Worm (Caenorhabditis elegans): ENCODE measurements around the gene cyp-33C9.

The cyp-33C9 gene

DNA sequence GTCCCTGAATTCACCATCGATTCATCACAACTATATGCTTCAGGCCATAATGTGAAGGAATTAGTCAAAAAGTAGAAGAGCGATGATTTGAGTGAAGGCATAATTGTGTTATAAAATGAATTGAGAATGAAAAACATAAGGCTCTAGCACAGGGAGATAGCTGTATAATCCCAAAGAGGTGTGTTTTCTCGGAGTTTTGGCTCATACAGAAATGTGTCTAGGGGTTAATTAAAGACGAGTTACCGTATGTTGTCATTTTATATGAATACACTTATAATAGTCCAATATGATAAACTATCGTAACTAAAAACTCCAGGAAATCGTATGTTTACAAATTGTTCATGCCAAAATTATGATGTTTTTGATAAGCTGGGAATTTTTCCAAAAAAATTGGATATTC is 13.6 kb downstream of the cyp-33C9 start, which contains the start of gene srt-5:
Gene srt-5, minus strand, starts transcription at position 101 of the 400 bp plus-strand sequence.
- TF ChIP-seq dmd-4 (tag; optimal IDR thresholded peaks at IDR 0.05) = no peak
- TF ChIP-seq nhr-77 (tag; optimal IDR thresholded peaks at IDR 0.05) = no peak
- no peak for TF ChIP-seq nhr-25 (tag; optimal IDR thresholded peaks at IDR 0.05)
- TF ChIP-seq nhr-12 (tag; optimal IDR thresholded peaks at IDR 0.05) = no peak
- TF ChIP-seq C34F6.9 (tag; optimal IDR thresholded peaks at IDR 0.05) = no peak
- no peak for TF ChIP-seq ama-1 (optimal IDR thresholded peaks at IDR 0.05)
- no peak for TF ChIP-seq nhr-237 (tag; optimal IDR thresholded peaks at IDR 0.05)
- TF ChIP-seq elt-1 (tag; optimal IDR thresholded peaks at IDR 0.05) = no peak
- TF ChIP-seq nhr-23 (tag; optimal IDR thresholded peaks at IDR 0.05) = no peak
- TF ChIP-seq crh-2 (tag; optimal IDR thresholded peaks at IDR 0.05) = no peak
- no peak for TF ChIP-seq sma-3 (GFP tag; optimal IDR thresholded peaks at IDR 0.05)
- no peak for TF ChIP-seq elt-3 (tag; optimal IDR thresholded peaks at IDR 0.05)
- TF ChIP-seq ztf-4 (tag; optimal IDR thresholded peaks at IDR 0.05) = no peak
- TF ChIP-seq blmp-1 (tag; optimal IDR thresholded peaks at IDR 0.05; ENCODE audit: insufficient read depth) = no peak
- TF ChIP-seq nhr-10 (tag; optimal IDR thresholded peaks at IDR 0.05) = no peak
- no peak for TF ChIP-seq lin-39 (tag; optimal IDR thresholded peaks at IDR 0.05)
- TF ChIP-seq Y55F3AM.14 (GFP tag; optimal IDR thresholded peaks at IDR 0.05) = no peak
- no peak for TF ChIP-seq gmeb-1 (tag; optimal IDR thresholded peaks at IDR 0.05)

DNA sequence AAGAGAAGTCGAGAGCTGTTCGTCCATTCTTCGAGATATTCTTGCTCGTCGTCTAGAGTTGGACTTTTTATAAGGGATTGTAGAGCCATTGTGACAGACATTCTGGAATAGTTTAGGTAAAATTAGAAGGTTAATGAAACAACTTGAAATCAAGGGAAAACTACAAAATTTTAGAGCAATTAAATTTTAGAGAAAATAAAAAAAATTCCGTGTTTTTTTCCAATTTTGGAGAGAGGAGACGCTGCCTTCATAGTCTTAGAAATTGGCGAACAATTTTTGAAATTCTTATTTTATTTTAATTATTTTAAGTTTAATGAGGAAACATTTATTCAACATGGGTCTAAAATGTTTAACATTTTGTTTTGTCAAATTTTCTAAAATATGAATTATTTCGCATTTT is 22.8 kb downstream of the cyp-33C9 start, which contains the start of gene C50H11.13:
Gene C50H11.13, minus strand, starts transcription at position 101 of the 400 bp plus-strand sequence.
- TF ChIP-seq elt-1 (tag; optimal IDR thresholded peaks at IDR 0.05) (no peak), F13H6.1 (tag; optimal IDR thresholded peaks at IDR 0.05) (no peak), crh-2 (tag; optimal IDR thresholded peaks at IDR 0.05) (no peak), unc-62 (GFP tag; optimal IDR thresholded peaks at IDR 0.05) (no peak), sma-3 (GFP tag; optimal IDR thresholded peaks at IDR 0.05) (no peak), sma-9 (GFP tag; optimal IDR thresholded peaks at IDR 0.05) (no peak), sma-9 (tag; optimal IDR thresholded peaks at IDR 0.05) (no peak), snpc-4 (tag; optimal IDR thresholded peaks at IDR 0.05) (no peak), egl-27 (tag; optimal IDR thresholded peaks at IDR 0.05) (no peak), lin-11 (tag; optimal IDR thresholded peaks at IDR 0.05) (no peak), C34F6.9 (tag; optimal IDR thresholded peaks at IDR 0.05) (no peak), ztf-1 (GFP tag; conservative IDR thresholded peaks at IDR 0.05) (no peak)

DNA sequence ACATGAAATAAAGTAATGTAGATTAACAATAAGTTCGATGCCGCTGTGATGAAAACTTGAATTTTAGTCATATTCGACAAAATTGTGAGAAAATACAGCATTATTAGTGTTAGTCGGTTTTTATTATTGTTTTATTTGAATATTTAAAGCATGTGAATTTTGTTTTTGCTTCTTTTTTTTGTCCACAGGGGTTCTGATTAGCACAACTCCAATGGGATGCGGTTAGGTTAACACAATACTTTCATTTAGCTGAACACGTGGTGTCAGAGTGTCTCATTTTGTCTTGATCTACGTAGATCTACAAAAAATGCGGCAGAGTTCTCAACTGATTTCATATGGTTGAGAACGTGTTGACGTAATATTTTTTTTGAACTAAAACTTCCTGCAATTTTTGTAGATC is 25.3 kb downstream of the cyp-33C9 start, which contains the start of gene str-40:
Gene str-40, minus strand, starts transcription at position 101 of the 400 bp plus-strand sequence.
- no peak for TF ChIP-seq ceh-82 (tag; optimal IDR thresholded peaks at IDR 0.05)
- TF ChIP-seq nhr-77 (tag; optimal IDR thresholded peaks at IDR 0.05) = no peak
- TF ChIP-seq sem-4 (tag; optimal IDR thresholded peaks at IDR 0.05) = no peak
- TF ChIP-seq R02D3.7 (tag; optimal IDR thresholded peaks at IDR 0.05) = no peak
- no peak for TF ChIP-seq mbf-1 (tag; optimal IDR thresholded peaks at IDR 0.05)
- TF ChIP-seq zag-1 (tag; optimal IDR thresholded peaks at IDR 0.05) = no peak
- no peak for TF ChIP-seq unc-39 (tag; optimal IDR thresholded peaks at IDR 0.05)
- no peak for TF ChIP-seq fos-1 (tag; optimal IDR thresholded peaks at IDR 0.05)
- TF ChIP-seq crh-2 (tag; optimal IDR thresholded peaks at IDR 0.05) = no peak
- TF ChIP-seq ztf-4 (tag; optimal IDR thresholded peaks at IDR 0.05) = no peak
- no peak for TF ChIP-seq mab-5 (tag; optimal IDR thresholded peaks at IDR 0.05)
- no peak for TF ChIP-seq gmeb-1 (tag; optimal IDR thresholded peaks at IDR 0.05)
- TF ChIP-seq lsy-2 (tag; optimal IDR thresholded peaks at IDR 0.05) = no peak
- TF ChIP-seq sma-9 (GFP tag; optimal IDR thresholded peaks at IDR 0.05) = no peak
- no peak for TF ChIP-seq sma-9 (tag; optimal IDR thresholded peaks at IDR 0.05)
- no peak for TF ChIP-seq peb-1 (tag; optimal IDR thresholded peaks at IDR 0.05)

DNA sequence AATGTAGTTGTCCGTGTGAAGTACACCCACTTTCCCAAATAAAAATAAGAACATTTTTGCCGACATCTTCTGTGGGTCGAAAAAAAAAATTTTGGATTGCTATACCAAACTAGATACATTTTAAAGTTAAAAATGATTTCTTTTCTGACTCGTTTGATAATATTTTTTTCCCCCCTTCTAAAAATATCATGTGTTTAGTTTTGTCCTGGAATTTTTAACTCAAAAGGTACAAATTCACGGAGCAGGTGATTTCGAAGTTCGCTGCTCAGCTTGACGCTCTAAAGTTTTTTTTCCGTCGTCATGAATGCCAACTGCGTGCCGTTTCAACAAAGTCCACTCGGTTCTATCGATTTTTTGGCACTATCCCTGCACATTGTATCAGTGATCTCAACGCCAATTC is 28.4 kb downstream of the cyp-33C9 start, which contains the start of gene srh-185:
Gene srh-185, plus strand, starts transcription at position 301 of the 400 bp plus-strand sequence.
- TF ChIP-seq ztf-1 (GFP tag; conservative IDR thresholded peaks at IDR 0.05) = no peak
- TF ChIP-seq ceh-82 (tag; optimal IDR thresholded peaks at IDR 0.05) = no peak
- no peak for TF ChIP-seq nhr-237 (tag; optimal IDR thresholded peaks at IDR 0.05)
- no peak for TF ChIP-seq elt-1 (tag; optimal IDR thresholded peaks at IDR 0.05)
- no peak for TF ChIP-seq mab-5 (tag; optimal IDR thresholded peaks at IDR 0.05)
- no peak for TF ChIP-seq sem-4 (tag; optimal IDR thresholded peaks at IDR 0.05)
- TF ChIP-seq ceh-16 (tag; optimal IDR thresholded peaks at IDR 0.05) = no peak
- TF ChIP-seq nhr-23 (tag; optimal IDR thresholded peaks at IDR 0.05) = no peak
- no peak for TF ChIP-seq mbf-1 (tag; optimal IDR thresholded peaks at IDR 0.05)
- no peak for TF ChIP-seq nhr-129 (tag; optimal IDR thresholded peaks at IDR 0.05)
- TF ChIP-seq ztf-4 (tag; optimal IDR thresholded peaks at IDR 0.05) = no peak
- no peak for TF ChIP-seq fos-1 (tag; optimal IDR thresholded peaks at IDR 0.05)
- TF ChIP-seq sma-9 (GFP tag; optimal IDR thresholded peaks at IDR 0.05) = no peak
- TF ChIP-seq sma-9 (tag; optimal IDR thresholded peaks at IDR 0.05) = no peak
- TF ChIP-seq ama-1 (optimal IDR thresholded peaks at IDR 0.05) = no peak
- no peak for TF ChIP-seq unc-62 (GFP tag; optimal IDR thresholded peaks at IDR 0.05)
- no peak for TF ChIP-seq nhr-25 (tag; optimal IDR thresholded peaks at IDR 0.05)
- TF ChIP-seq lin-13 (GFP tag; optimal IDR thresholded peaks at IDR 0.05) = no peak

Measured in whole organism, L2 larva.